Comparison of ENCODE assay signal across 5 worm cellular contexts in the genomic region with DNA sequence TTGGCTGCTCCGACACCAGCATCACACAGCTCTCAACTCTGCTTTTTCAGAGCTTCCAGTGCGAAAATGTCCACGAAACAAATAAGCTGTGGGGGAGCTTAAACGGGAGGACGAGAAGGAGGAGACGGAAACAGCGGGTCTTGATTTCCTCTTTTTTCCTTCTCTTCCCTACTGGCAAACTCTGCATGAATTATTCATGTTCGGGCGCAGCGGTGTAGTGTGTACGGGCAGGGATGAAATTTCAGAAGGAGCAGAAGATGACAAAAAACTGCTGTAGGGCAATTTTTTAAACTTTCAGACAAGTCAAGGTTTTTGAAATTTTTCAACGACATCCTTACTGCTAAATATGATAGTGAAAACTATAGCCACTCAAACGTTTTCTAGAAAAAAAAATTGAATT.
TF ChIP-seq lines count a peak whose summit lies in the region.

No protein-coding gene starts in this region.

TF ChIP-seq in whole organism, L1 larva, 84 proteins besides CTCF, POLR2A, EP300 and RAD21 (continues in another document):
- no peak for TF ChIP-seq ceh-8 (GFP tag; optimal IDR thresholded peaks at IDR 0.05; lab: Kevin White, UChicago)
- peak; percentile 9 for TF ChIP-seq fkh-8 (tag; optimal IDR thresholded peaks at IDR 0.05; lab: Kevin White, UChicago)
- TF ChIP-seq pax-3 (tag; optimal IDR thresholded peaks at IDR 0.05; lab: Kevin White, UChicago), result no peak
- no peak for TF ChIP-seq nhr-20 (tag; optimal IDR thresholded peaks at IDR 0.05; lab: Kevin White, UChicago)
- no peak for TF ChIP-seq hlh-4 (tag; optimal IDR thresholded peaks at IDR 0.05; lab: Kevin White, UChicago)
- TF ChIP-seq nhr-237 (tag; optimal IDR thresholded peaks at IDR 0.05; lab: Kevin White, UChicago), result no peak
- TF ChIP-seq unc-86 (tag; optimal IDR thresholded peaks at IDR 0.05; lab: Kevin White, UChicago), result peak; percentile 92
- no peak for TF ChIP-seq unc-130 (tag; optimal IDR thresholded peaks at IDR 0.05; lab: Kevin White, UChicago)
- no peak for TF ChIP-seq mef-2 (tag; optimal IDR thresholded peaks at IDR 0.05; lab: Kevin White, UChicago)
- no peak for TF ChIP-seq mdl-1 (tag; optimal IDR thresholded peaks at IDR 0.05; lab: Kevin White, UChicago)
- TF ChIP-seq skn-1 (tag; optimal IDR thresholded peaks at IDR 0.05; lab: Kevin White, UChicago), result no peak
- TF ChIP-seq efl-1 (optimal IDR thresholded peaks at IDR 0.05; lab: Kevin White, UChicago), result no peak
- no peak for TF ChIP-seq efl-1 (GFP tag; optimal IDR thresholded peaks at IDR 0.05 in 1 of 2; lab: Kevin White, UChicago)
- TF ChIP-seq sup-37 (GFP tag; optimal IDR thresholded peaks at IDR 0.05; lab: Kevin White, UChicago), result no peak
- no peak for TF ChIP-seq nhr-47 (tag; optimal IDR thresholded peaks at IDR 0.05; lab: Kevin White, UChicago)
- TF ChIP-seq swsn-7 (tag; optimal IDR thresholded peaks at IDR 0.05; lab: Kevin White, UChicago), result no peak
- no peak for TF ChIP-seq nhr-85 (tag; lab: Kevin White, UChicago)
- no peak for TF ChIP-seq mep-1 (tag; optimal IDR thresholded peaks at IDR 0.05; lab: Kevin White, UChicago)
- TF ChIP-seq unc-62 (GFP tag; optimal IDR thresholded peaks at IDR 0.05; lab: Kevin White, UChicago), result no peak

TF ChIP-seq in whole organism, L2 larva, 48 proteins besides CTCF, POLR2A, EP300 and RAD21:
- TF ChIP-seq lsy-2 (tag; optimal IDR thresholded peaks at IDR 0.05; lab: Kevin White, UChicago), result no peak
- no peak for TF ChIP-seq blmp-1 (tag; optimal IDR thresholded peaks at IDR 0.05; lab: Kevin White, UChicago; ENCODE audit: insufficient read depth)
- TF ChIP-seq elt-1 (tag; optimal IDR thresholded peaks at IDR 0.05; lab: Kevin White, UChicago), result no peak
- no peak for TF ChIP-seq peb-1 (tag; optimal IDR thresholded peaks at IDR 0.05; lab: Kevin White, UChicago)
- TF ChIP-seq mdl-1 (tag; optimal IDR thresholded peaks at IDR 0.05; lab: Kevin White, UChicago), result peak in 1 of 2 experiments; percentile 18
- TF ChIP-seq nhr-25 (tag; optimal IDR thresholded peaks at IDR 0.05; lab: Kevin White, UChicago), result no peak
- TF ChIP-seq nhr-77 (tag; optimal IDR thresholded peaks at IDR 0.05; lab: Kevin White, UChicago), result no peak
- TF ChIP-seq sma-9 (GFP tag; optimal IDR thresholded peaks at IDR 0.05; lab: Kevin White, UChicago), result peak; percentile 28
- TF ChIP-seq sma-9 (tag; optimal IDR thresholded peaks at IDR 0.05; lab: Kevin White, UChicago), result no peak
- TF ChIP-seq unc-55 (GFP tag; optimal IDR thresholded peaks at IDR 0.05; lab: Kevin White, UChicago), result peak; percentile 45
- TF ChIP-seq zag-1 (tag; optimal IDR thresholded peaks at IDR 0.05; lab: Kevin White, UChicago), result peak; percentile 9

TF ChIP-seq in whole organism, L3 larva, 47 proteins besides CTCF, POLR2A, EP300 and RAD21:
- TF ChIP-seq lin-39 (tag; optimal IDR thresholded peaks at IDR 0.05; lab: Kevin White, UChicago) (peak; percentile 36), ztf-11 (tag; optimal IDR thresholded peaks at IDR 0.05; lab: Kevin White, UChicago) (no peak)

TF ChIP-seq in whole organism, late embryonic, 69 proteins besides CTCF, POLR2A, EP300 and RAD21:
- TF ChIP-seq madf-2 (tag; optimal IDR thresholded peaks at IDR 0.05; lab: Kevin White, UChicago), result no peak
- TF ChIP-seq unc-86 (tag; optimal IDR thresholded peaks at IDR 0.05; lab: Kevin White, UChicago), result peak; percentile 17

TF ChIP-seq in whole organism, young adult, 124 proteins besides CTCF, POLR2A, EP300 and RAD21:
- TF ChIP-seq F49E8.2 (tag; optimal IDR thresholded peaks at IDR 0.05; lab: Kevin White, UChicago; ENCODE audit: insufficient read depth) (no peak), zfh-2 (GFP tag; conservative IDR thresholded peaks at IDR 0.05; lab: Robert Waterston, UW) (peak; percentile 20; the same call in 1 of the 2 replicates)
